Worm (Caenorhabditis elegans) whole organism, L2 larva: Measurements from ENCODE around the gene nspd-4.

Source experiments
- ZK546.5 ChIP-seq: sonication (generic microtip); optimal IDR thresholded peaks from 2 replicates; lab custom pipeline; 2017; ENCODE audit warnings: missing biosample characterization, missing genetic modification characterization
- lin-11 ChIP-seq: fragments of 150-350 bp; sonication (generic microtip); optimal IDR thresholded peaks from 2 replicates; lab custom pipeline; 2014; ENCODE audit warnings: missing biosample characterization, missing genetic modification characterization, inconsistent platforms, mixed read lengths
- nhr-21 ChIP-seq: fragments of 150-350 bp; optimal IDR thresholded peaks from 2 replicates; lab custom pipeline; 2014; ENCODE audit warnings: missing biosample characterization, missing genetic modification characterization
- ztf-11 ChIP-seq: sonication (generic microtip); optimal IDR thresholded peaks from 2 replicates; lab custom pipeline; 2017; ENCODE audit warnings: missing biosample characterization, missing genetic modification characterization

- no peak for TF ChIP-seq ZK546.5
- no peak for TF ChIP-seq lin-11 (tag; lab: Kevin White, UChicago)
- TF ChIP-seq ztf-11 (tag; lab: Kevin White, UChicago): no peak
- TF ChIP-seq nhr-21 (tag; lab: Kevin White, UChicago): no peak
Measured at ce11 chrII:4867476-4867875, 25.1 kb downstream of the nspd-4 start, which contains the start of gene col-17.
